Fruit fly (Drosophila melanogaster) whole organism, embryonic: ENCODE results near the gene Cep290.

Experiments
- Ada2b ChIP-seq: fragments of 200-800 bp; sonication (Bioruptor generic); IDR thresholded peaks from 2 replicates; pipeline ENCODE4 v1.3.6; 2022; ENCODE audit warnings: missing biosample characterization, missing genetic modification characterization
- Atf6 ChIP-seq: fragments of 200-800 bp; sonication (Bioruptor generic); IDR thresholded peaks from 2 replicates; pipeline ENCODE4 v1.3.6; 2022; ENCODE audit warnings: missing biosample characterization, missing genetic modification characterization
- B-H2 ChIP-seq: fragments of 200-800 bp; sonication (Bioruptor generic); optimal IDR thresholded peaks from 2 replicates; lab custom pipeline; 2018; ENCODE audit warnings: missing biosample characterization, mild to moderate bottlenecking, missing genetic modification characterization
- CG10209 ChIP-seq: fragments of 200-800 bp; sonication (Bioruptor generic); optimal IDR thresholded peaks from 3 replicates; lab custom pipeline; 2017; ENCODE audit warnings: missing biosample characterization, mild to moderate bottlenecking, missing genetic modification characterization, missing genetic modification reagents
- CG10267 ChIP-seq: fragments of 200-800 bp; sonication (Bioruptor generic); optimal IDR thresholded peaks from 2 replicates; lab custom pipeline; 2018; ENCODE audit warnings: missing biosample characterization, mild to moderate bottlenecking, missing genetic modification characterization, moderate library complexity
- CG12659 ChIP-seq: fragments of 200-800 bp; sonication (Bioruptor generic); optimal IDR thresholded peaks from 3 replicates; lab custom pipeline; 2017; ENCODE audit warnings: mild to moderate bottlenecking, missing biosample characterization, missing genetic modification reagents, missing genetic modification characterization
- CG13424 ChIP-seq: fragments of 200-800 bp; sonication (Bioruptor generic); optimal IDR thresholded peaks from 2 replicates; lab custom pipeline; 2019; ENCODE audit warnings: missing biosample characterization, mild to moderate bottlenecking, missing genetic modification characterization, moderate library complexity
- CG14710 ChIP-seq: fragments of 200-800 bp; sonication (Bioruptor generic); optimal IDR thresholded peaks from 3 replicates; lab custom pipeline; 2019; ENCODE audit warnings: missing biosample characterization, mild to moderate bottlenecking, missing genetic modification characterization, moderate library complexity
- CG15479 ChIP-seq: fragments of 200-800 bp; sonication (Bioruptor generic); optimal IDR thresholded peaks from 3 replicates; lab custom pipeline; 2019; ENCODE audit warnings: missing biosample characterization, mild to moderate bottlenecking, missing genetic modification characterization, moderate library complexity
- CG17568 ChIP-seq: fragments of 200-800 bp; sonication (Bioruptor generic); optimal IDR thresholded peaks from 2 replicates; lab custom pipeline; 2018; ENCODE audit warnings: missing biosample characterization, mild to moderate bottlenecking, missing genetic modification characterization, moderate library complexity
- CG2116 ChIP-seq: fragments of 200-800 bp; sonication (Bioruptor generic); optimal IDR thresholded peaks from 3 replicates; lab custom pipeline; 2018; ENCODE audit warnings: missing biosample characterization, mild to moderate bottlenecking, missing genetic modification characterization
- CG2120 ChIP-seq: fragments of 200-800 bp; sonication (Bioruptor generic); optimal IDR thresholded peaks from 3 replicates; lab custom pipeline; 2016; ENCODE audit warnings: missing biosample characterization, missing genetic modification characterization
- CG2678 ChIP-seq: fragments of 200-800 bp; sonication (Bioruptor generic); optimal IDR thresholded peaks from 3 replicates; lab custom pipeline; 2019; ENCODE audit warnings: missing biosample characterization, mild to moderate bottlenecking, missing genetic modification characterization, moderate library complexity
- CG2875 ChIP-seq: fragments of 200-800 bp; sonication (Bioruptor generic); optimal IDR thresholded peaks from 2 replicates; lab custom pipeline; 2017; ENCODE audit warnings: missing biosample characterization, mild to moderate bottlenecking, missing genetic modification characterization, missing genetic modification reagents
- CG30020 ChIP-seq: fragments of 200-800 bp; optimal IDR thresholded peaks from 2 replicates; lab custom pipeline; 2019; ENCODE audit warnings: missing biosample characterization, mild to moderate bottlenecking, missing genetic modification characterization, moderate library complexity
- CG31224 ChIP-seq: fragments of 200-800 bp; sonication (Bioruptor generic); IDR thresholded peaks from 2 replicates; pipeline ENCODE4 v1.3.6; 2022; ENCODE audit warnings: missing biosample characterization, missing genetic modification characterization
- CG32772 ChIP-seq: fragments of 200-800 bp; sonication (Bioruptor generic); IDR thresholded peaks from 2 replicates; pipeline ENCODE4 v1.3.6; 2022; ENCODE audit warnings: missing biosample characterization, missing genetic modification characterization
- CG4404 ChIP-seq: fragments of 200-800 bp; sonication (Bioruptor generic); IDR thresholded peaks from 2 replicates; pipeline ENCODE4 v1.3.6; 2022; ENCODE audit warnings: missing biosample characterization, missing genetic modification characterization
- CG4820 ChIP-seq: fragments of 200-800 bp; sonication (Bioruptor generic); optimal IDR thresholded peaks from 3 replicates; lab custom pipeline; 2016; ENCODE audit warnings: missing biosample characterization, missing genetic modification characterization
- CG9437 ChIP-seq: fragments of 200-800 bp; sonication (Bioruptor generic); optimal IDR thresholded peaks from 2 replicates; lab custom pipeline; 2018; ENCODE audit warnings: missing biosample characterization, mild to moderate bottlenecking, missing genetic modification characterization
- CG9932 ChIP-seq: fragments of 200-800 bp; sonication (Bioruptor generic); IDR thresholded peaks from 2 replicates; pipeline ENCODE4 v1.3.6; 2022; ENCODE audit warnings: missing biosample characterization, missing genetic modification characterization
- CoRest ChIP-seq: fragments of 200-800 bp; sonication (Bioruptor generic); optimal IDR thresholded peaks from 3 replicates; lab custom pipeline; 2018; ENCODE audit warnings: missing biosample characterization, mild to moderate bottlenecking, missing genetic modification characterization, moderate library complexity
- Drgx ChIP-seq: fragments of 200-800 bp; sonication (Bioruptor generic); IDR thresholded peaks from 2 replicates; pipeline ENCODE4 v1.3.6; 2022; ENCODE audit warnings: missing biosample characterization, missing genetic modification characterization
- HHEX ChIP-seq: fragments of 200-800 bp; sonication (Bioruptor generic); optimal IDR thresholded peaks from 3 replicates; lab custom pipeline; 2017; ENCODE audit warnings: missing biosample characterization, mild to moderate bottlenecking, missing genetic modification characterization, missing genetic modification reagents
- HLH4C ChIP-seq: fragments of 200-800 bp; sonication (Bioruptor generic); IDR thresholded peaks from 3 replicates; pipeline ENCODE4 v1.3.6; 2022; ENCODE audit warnings: missing biosample characterization, missing genetic modification characterization; ENCODE audit not compliant: partially characterized antibody
- Mes4 ChIP-seq: fragments of 200-800 bp; sonication (Bioruptor generic); optimal IDR thresholded peaks from 2 replicates; lab custom pipeline; 2016; ENCODE audit warnings: missing biosample characterization, missing genetic modification characterization
- Rfx ChIP-seq: fragments of 200-800 bp; sonication (Bioruptor generic); IDR thresholded peaks from 2 replicates; pipeline ENCODE4 v1.3.6; 2022; ENCODE audit warnings: missing biosample characterization, missing genetic modification characterization
- Side ChIP-seq: fragments of 200-800 bp; sonication (Bioruptor generic); optimal IDR thresholded peaks from 2 replicates; lab custom pipeline; 2016; ENCODE audit warnings: missing biosample characterization, missing genetic modification characterization
- ac ChIP-seq: fragments of 200-800 bp; sonication (Bioruptor generic); optimal IDR thresholded peaks from 3 replicates; lab custom pipeline; 2017; ENCODE audit warnings: missing biosample characterization, mild to moderate bottlenecking, missing genetic modification characterization
- bowl ChIP-seq: fragments of 200-800 bp; sonication (Bioruptor generic); IDR thresholded peaks from 2 replicates; pipeline ENCODE4 v1.3.6; 2022; ENCODE audit warnings: missing biosample characterization, missing genetic modification characterization
- btn ChIP-seq: fragments of 200-800 bp; sonication (Bioruptor generic); optimal IDR thresholded peaks from 2 replicates; lab custom pipeline; 2016; ENCODE audit warnings: missing biosample characterization, missing genetic modification characterization
- chif ChIP-seq, 2 experiments: fragments of 200-800 bp; sonication (Bioruptor generic); optimal IDR thresholded peaks; 3 replicates each; lab custom pipeline; 2016; ENCODE audit warnings: missing biosample characterization in 2 of 2, missing genetic modification characterization in 2 of 2
- chm ChIP-seq: fragments of 200-800 bp; sonication (Bioruptor generic); IDR thresholded peaks from 2 replicates; pipeline ENCODE4 v1.3.6; 2022; ENCODE audit warnings: missing biosample characterization, missing genetic modification characterization
- chn ChIP-seq: fragments of 200-800 bp; sonication (Bioruptor generic); optimal IDR thresholded peaks from 2 replicates; lab custom pipeline; 2016; ENCODE audit warnings: missing biosample characterization, missing genetic modification characterization
- crc ChIP-seq: fragments of 200-800 bp; sonication (Bioruptor generic); optimal IDR thresholded peaks from 2 replicates; lab custom pipeline; 2016; ENCODE audit warnings: missing biosample characterization, missing genetic modification characterization
- dimm ChIP-seq: fragments of 200-800 bp; sonication (Bioruptor generic); IDR thresholded peaks from 2 replicates; pipeline ENCODE4 v1.3.6; 2022; ENCODE audit warnings: missing biosample characterization, missing genetic modification characterization
- emc ChIP-seq: fragments of 200-800 bp; sonication (Bioruptor generic); optimal IDR thresholded peaks from 2 replicates; lab custom pipeline; 2016; ENCODE audit warnings: missing biosample characterization, missing genetic modification characterization
- esg ChIP-seq: fragments of 200-800 bp; sonication (Bioruptor generic); conservative IDR thresholded peaks from 2 replicates; pipeline ENCODE4 v1.3.6; 2022; ENCODE audit warnings: missing biosample characterization, missing genetic modification characterization
- eve ChIP-seq, 2 experiments: fragments of >200 bp; optimal IDR thresholded peaks; 2 replicates each; lab custom pipeline; 2017; ENCODE audit warnings: missing biosample characterization in 2 of 2, missing genetic modification characterization in 2 of 2
- eyg ChIP-seq: fragments of 200-800 bp; sonication (Bioruptor generic); optimal IDR thresholded peaks from 3 replicates; lab custom pipeline; 2016; ENCODE audit warnings: missing biosample characterization, missing genetic modification characterization
- fd96Cb ChIP-seq: fragments of 200-800 bp; sonication (Bioruptor generic); optimal IDR thresholded peaks from 2 replicates; lab custom pipeline; 2018; ENCODE audit warnings: missing biosample characterization, mild to moderate bottlenecking, missing genetic modification characterization, moderate library complexity
- gsb-n ChIP-seq: fragments of 200-800 bp; sonication (Bioruptor generic); optimal IDR thresholded peaks from 3 replicates; lab custom pipeline; 2018; ENCODE audit warnings: missing biosample characterization, mild to moderate bottlenecking, missing genetic modification characterization
- h ChIP-seq: fragments of >200 bp; optimal IDR thresholded peaks from 2 replicates; lab custom pipeline; 2017
- her ChIP-seq: fragments of 200-800 bp; sonication (Bioruptor generic); optimal IDR thresholded peaks from 2 replicates; lab custom pipeline; 2016; ENCODE audit warnings: missing biosample characterization, missing genetic modification characterization
- nmo ChIP-seq: fragments of 200-800 bp; sonication (Bioruptor generic); optimal IDR thresholded peaks from 2 replicates; lab custom pipeline; 2018; ENCODE audit warnings: missing biosample characterization, mild to moderate bottlenecking, missing genetic modification characterization, moderate library complexity
- ranshi ChIP-seq: fragments of 200-800 bp; sonication (Bioruptor generic); IDR thresholded peaks from 2 replicates; pipeline ENCODE4 v1.3.6; 2022; ENCODE audit warnings: missing biosample characterization, missing genetic modification characterization
- scrt ChIP-seq: fragments of 200-800 bp; sonication (Bioruptor generic); optimal IDR thresholded peaks from 2 replicates; lab custom pipeline; 2018; ENCODE audit warnings: missing biosample characterization, mild to moderate bottlenecking, missing genetic modification characterization, moderate library complexity
- slou ChIP-seq: fragments of 200-800 bp; sonication (Bioruptor generic); optimal IDR thresholded peaks from 3 replicates; lab custom pipeline; 2016; ENCODE audit warnings: missing biosample characterization, missing genetic modification characterization
- tap ChIP-seq: fragments of 200-800 bp; optimal IDR thresholded peaks from 3 replicates; lab custom pipeline; 2019; ENCODE audit warnings: missing biosample characterization, mild to moderate bottlenecking, missing genetic modification characterization, moderate library complexity
- vfl ChIP-seq: fragments of 200-800 bp; sonication (Bioruptor generic); optimal IDR thresholded peaks from 2 replicates; lab custom pipeline; 2016; ENCODE audit warnings: missing biosample characterization, missing genetic modification characterization
- wek ChIP-seq: fragments of 200-800 bp; sonication (Bioruptor generic); optimal IDR thresholded peaks from 3 replicates; lab custom pipeline; 2018; ENCODE audit warnings: missing biosample characterization, mild to moderate bottlenecking, missing genetic modification characterization, moderate library complexity

The Cep290 gene

dm6 chr3L:820332-820731 is 23.4 kb upstream of the Cep290 start (continued):
- TF ChIP-seq eve (GFP tag; optimal IDR thresholded peaks at IDR 0.05; lab: Kevin White, UChicago): no peak
- TF ChIP-seq CG9932 (GFP tag; lab: Robert Waterston, UW): peak; percentile 44; the same call in 1 of the 2 replicates
- peak; percentile 46 for TF ChIP-seq scrt (GFP tag; lab: Kevin White, UChicago)
- no peak for TF ChIP-seq vfl (GFP tag; lab: Kevin White, UChicago)
- peak; percentile 61 for TF ChIP-seq tap (tag; lab: Kevin White, UChicago)
- peak; percentile 58 for TF ChIP-seq CG31224
- no peak for TF ChIP-seq B-H2 (GFP tag; lab: Kevin White, UChicago)
- no peak for TF ChIP-seq emc (GFP tag; lab: Kevin White, UChicago)
- TF ChIP-seq Side: no peak
- no peak for TF ChIP-seq chn (GFP tag; lab: Kevin White, UChicago)
- TF ChIP-seq Rfx (GFP tag; lab: Robert Waterston, UW): peak; percentile 70
- peak in 1 of 2 experiments; percentile 35 for TF ChIP-seq chif (GFP tag; optimal IDR thresholded peaks at IDR 0.05; lab: Kevin White, UChicago)
- no peak for TF ChIP-seq bowl (GFP tag; lab: Robert Waterston, UW)
- TF ChIP-seq CG30020 (tag; lab: Kevin White, UChicago): no peak
- peak; percentile 90 for TF ChIP-seq Drgx
- TF ChIP-seq HHEX (GFP tag; lab: Kevin White, UChicago): peak; percentile 64
- TF ChIP-seq CG9437: peak; percentile 54
- TF ChIP-seq CG17568 (GFP tag; lab: Kevin White, UChicago): peak; percentile 36
- no peak for TF ChIP-seq crc (GFP tag; lab: Kevin White, UChicago)
- TF ChIP-seq chm (GFP tag; lab: Robert Waterston, UW): peak; percentile 50; the same call in 1 of the 2 replicates
- TF ChIP-seq CG13424 (tag; lab: Kevin White, UChicago): peak; percentile 74
- TF ChIP-seq HLH4C: no peak
- peak; percentile 64 for TF ChIP-seq CG4820 (GFP tag; lab: Kevin White, UChicago)
- peak; percentile 81 for TF ChIP-seq CG2678 (tag; lab: Kevin White, UChicago)
- TF ChIP-seq CG2116 (GFP tag; lab: Kevin White, UChicago): peak; percentile 6
- no peak for TF ChIP-seq wek (GFP tag; lab: Kevin White, UChicago)
- peak; percentile 28; the same call in 1 of the 2 replicates for TF ChIP-seq CG4404
- peak; percentile 78 for TF ChIP-seq esg
- TF ChIP-seq CG12659 (GFP tag; lab: Kevin White, UChicago): peak; percentile 58
- peak; percentile 74 for TF ChIP-seq CoRest
- TF ChIP-seq CG15479 (GFP tag; lab: Kevin White, UChicago): no peak
- TF ChIP-seq CG32772 (GFP tag; lab: Robert Waterston, UW): peak; percentile 75
- no peak for TF ChIP-seq h (lab: Kevin White, UChicago)
- TF ChIP-seq nmo (GFP tag; lab: Kevin White, UChicago): peak; percentile 72
- TF ChIP-seq eyg: no peak
- no peak for TF ChIP-seq btn (GFP tag; lab: Kevin White, UChicago)
- peak; percentile 68; the same call in 1 of the 2 replicates for TF ChIP-seq Atf6 (GFP tag; lab: Robert Waterston, UW)
- peak; percentile 75 for TF ChIP-seq CG2875 (GFP tag; lab: Kevin White, UChicago)
- peak; percentile 14 for TF ChIP-seq Mes4
- peak; percentile 53 for TF ChIP-seq CG14710 (tag; lab: Kevin White, UChicago)
- peak; percentile 23 for TF ChIP-seq her (GFP tag; lab: Kevin White, UChicago)
- TF ChIP-seq CG10267: peak; percentile 57
- peak; percentile 77 for TF ChIP-seq fd96Cb (tag; lab: Kevin White, UChicago)
- TF ChIP-seq slou (GFP tag; lab: Kevin White, UChicago): no peak
- TF ChIP-seq dimm: peak; percentile 51; the same call in 1 of the 2 replicates
- TF ChIP-seq ac (GFP tag; lab: Kevin White, UChicago): no peak
- TF ChIP-seq Ada2b (GFP tag; lab: Robert Waterston, UW): peak; percentile 77
- TF ChIP-seq ranshi (GFP tag; lab: Robert Waterston, UW): peak; percentile 64
- TF ChIP-seq CG2120 (GFP tag; lab: Kevin White, UChicago): peak; percentile 17
- peak; percentile 58 for TF ChIP-seq CG10209 (GFP tag; lab: Kevin White, UChicago)
- peak; percentile 58 for TF ChIP-seq gsb-n (tag; lab: Kevin White, UChicago)
